Worm (Caenorhabditis elegans): ENCODE results near the gene C07G2.5.

DNA sequence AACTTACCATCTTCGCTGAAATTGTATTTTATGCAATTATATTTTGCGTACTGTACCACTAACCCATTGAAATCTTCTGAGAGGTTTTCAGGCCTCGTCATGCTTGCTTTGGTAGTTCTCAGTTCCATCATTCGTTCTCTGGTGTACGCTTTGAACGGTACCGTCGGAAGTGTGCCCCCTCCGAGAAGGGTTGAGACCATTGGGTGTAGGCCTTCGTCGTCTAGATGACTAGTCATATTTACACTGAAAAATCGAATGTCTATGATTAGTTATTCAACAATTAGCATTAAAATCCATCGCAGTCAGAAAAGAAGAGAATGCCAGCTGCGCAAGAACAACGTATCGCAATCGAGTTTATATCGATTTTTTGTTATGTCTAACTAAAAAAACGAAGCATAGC is 23.9 kb downstream of the C07G2.5 start, which contains the start of gene ifet-1:
- TF ChIP-seq dmd-4 (tag; optimal IDR thresholded peaks at IDR 0.05; ENCODE audit: borderline replicate concordance) (no peak), ref-2 (tag; optimal IDR thresholded peaks at IDR 0.05) (no peak), ceh-22 (tag; optimal IDR thresholded peaks at IDR 0.05) (no peak), pha-4 (tag; optimal IDR thresholded peaks at IDR 0.05) (no peak), rnt-1 (tag; optimal IDR thresholded peaks at IDR 0.05) (no peak)

All from whole organism, late embryonic.